Fruit fly (Drosophila melanogaster): ENCODE measurements around the gene alien.

The alien gene

DNA sequence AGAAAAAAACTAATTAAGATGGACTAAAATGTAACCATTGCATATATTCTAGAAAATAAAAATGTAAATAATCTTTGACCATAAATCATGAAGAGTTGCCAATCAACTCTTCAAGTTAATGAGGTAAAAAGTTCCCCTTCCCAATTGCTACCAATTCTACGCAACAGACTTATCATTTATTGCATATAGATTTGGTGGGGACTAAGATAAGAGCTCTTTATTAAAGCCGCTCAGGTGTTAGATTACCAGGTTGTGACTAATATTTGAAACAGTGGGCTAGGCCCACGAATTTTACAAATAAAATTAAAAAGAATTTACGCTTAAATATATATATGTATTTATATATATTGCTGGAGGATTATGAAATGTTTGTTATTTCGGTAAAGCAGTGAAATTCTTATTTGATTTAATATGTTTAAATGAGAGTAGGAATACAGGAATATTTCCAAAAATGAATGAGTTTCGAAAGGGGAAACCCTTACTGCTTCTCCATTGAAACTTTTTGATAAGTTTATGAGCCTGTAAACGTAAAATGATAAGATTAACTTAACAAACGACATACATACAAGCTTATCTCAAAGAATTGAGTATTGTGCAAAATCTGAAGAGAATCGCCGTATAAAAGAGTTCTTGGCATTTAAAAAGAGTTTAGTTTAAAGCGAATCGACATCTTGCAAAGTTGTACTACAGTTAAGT, 14.5 kb upstream of the alien start, which contains the start of gene CG13102:
CG13102 (plus strand) TSS at position 646 of the 696 bp plus-strand sequence.
- no peak for TF ChIP-seq topi (GFP tag; optimal IDR thresholded peaks at IDR 0.05)
- peak; percentile 49 for TF ChIP-seq Eip93F (GFP tag; optimal IDR thresholded peaks at IDR 0.05)
- TF ChIP-seq vri (GFP tag; optimal IDR thresholded peaks at IDR 0.05) = peak; percentile 60

- no peak for TF ChIP-seq fd59A (GFP tag; optimal IDR thresholded peaks at IDR 0.05)
- peak; percentile 70 for TF ChIP-seq vri (GFP tag; optimal IDR thresholded peaks at IDR 0.05)
Observed at dm6 chr2L:9010267-9010666, 13.1 kb upstream of the alien start, which contains the start of gene CG9568. Gene CG9568, plus strand, starts transcription at chr2L:9010583.

dm6 chr2L:8998237-8998636, 1.1 kb upstream of the alien start, which contains the start of gene Try29F:
Gene Try29F, plus strand, starts transcription at chr2L:8998537.
- TF ChIP-seq net (GFP tag; optimal IDR thresholded peaks at IDR 0.05) = no peak
- no peak for TF ChIP-seq CG6276 (GFP tag; optimal IDR thresholded peaks at IDR 0.05)
- no peak for TF ChIP-seq vri (GFP tag; optimal IDR thresholded peaks at IDR 0.05)
- no peak for TF ChIP-seq topi (GFP tag; optimal IDR thresholded peaks at IDR 0.05)
- TF ChIP-seq CG6163 (GFP tag; IDR thresholded peaks at IDR 0.05) = no peak
- no peak for TF ChIP-seq achi (GFP tag; optimal IDR thresholded peaks at IDR 0.05)
- no peak for TF ChIP-seq OdsH (GFP tag; optimal IDR thresholded peaks at IDR 0.05)

- no peak for TF ChIP-seq Ets21C (GFP tag; optimal IDR thresholded peaks at IDR 0.05)
- no peak for TF ChIP-seq CG7368 (GFP tag; optimal IDR thresholded peaks at IDR 0.05)
- TF ChIP-seq CG6808 (GFP tag; optimal IDR thresholded peaks at IDR 0.05) = no peak
- no peak for TF ChIP-seq ss (GFP tag; optimal IDR thresholded peaks at IDR 0.05)
- TF ChIP-seq CG16779 (tag; optimal IDR thresholded peaks at IDR 0.05) = no peak
- TF ChIP-seq CG10631 (GFP tag; optimal IDR thresholded peaks at IDR 0.05) = no peak
- no peak for TF ChIP-seq CG6163 (GFP tag; IDR thresholded peaks at IDR 0.05)
- no peak for TF ChIP-seq net (GFP tag; optimal IDR thresholded peaks at IDR 0.05)
- TF ChIP-seq lz (GFP tag; optimal IDR thresholded peaks at IDR 0.05) = no peak
- TF ChIP-seq Blimp-1 (GFP tag; optimal IDR thresholded peaks at IDR 0.05) = no peak
- no peak for TF ChIP-seq dac (GFP tag; optimal IDR thresholded peaks at IDR 0.05)
Observed at dm6 chr2L:8993650-8994441, 3.3 kb downstream of the alien start, which contains the start of gene CG17906. Gene CG17906, plus strand, starts transcription at chr2L:8994391.

DNA sequence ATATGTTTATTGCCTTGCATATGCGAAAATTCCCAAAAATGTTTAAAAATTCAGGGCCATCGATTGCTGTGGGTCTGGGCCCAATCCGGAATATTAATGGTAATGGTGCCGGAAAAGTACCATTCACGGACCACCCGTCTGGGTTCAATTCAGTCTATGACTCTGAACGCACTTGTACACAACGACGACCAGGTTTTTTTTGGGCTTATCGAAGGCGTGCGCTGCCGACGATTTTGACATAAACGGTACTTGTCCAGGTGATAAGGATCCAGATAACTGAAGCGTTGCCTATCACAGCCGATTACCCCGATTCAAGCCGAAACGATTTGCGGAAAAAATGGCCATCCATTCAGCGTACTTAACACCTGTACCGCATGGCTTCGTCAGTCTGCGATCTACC, 5.6 kb downstream of the alien start, which contains the start of gene CG9555:
CG9555 (plus strand) TSS at position 153 of the 400 bp plus-strand sequence.
- peak; percentile 41 for TF ChIP-seq vri (GFP tag; optimal IDR thresholded peaks at IDR 0.05)
- no peak for TF ChIP-seq CG11902 (GFP tag; optimal IDR thresholded peaks at IDR 0.05)

DNA sequence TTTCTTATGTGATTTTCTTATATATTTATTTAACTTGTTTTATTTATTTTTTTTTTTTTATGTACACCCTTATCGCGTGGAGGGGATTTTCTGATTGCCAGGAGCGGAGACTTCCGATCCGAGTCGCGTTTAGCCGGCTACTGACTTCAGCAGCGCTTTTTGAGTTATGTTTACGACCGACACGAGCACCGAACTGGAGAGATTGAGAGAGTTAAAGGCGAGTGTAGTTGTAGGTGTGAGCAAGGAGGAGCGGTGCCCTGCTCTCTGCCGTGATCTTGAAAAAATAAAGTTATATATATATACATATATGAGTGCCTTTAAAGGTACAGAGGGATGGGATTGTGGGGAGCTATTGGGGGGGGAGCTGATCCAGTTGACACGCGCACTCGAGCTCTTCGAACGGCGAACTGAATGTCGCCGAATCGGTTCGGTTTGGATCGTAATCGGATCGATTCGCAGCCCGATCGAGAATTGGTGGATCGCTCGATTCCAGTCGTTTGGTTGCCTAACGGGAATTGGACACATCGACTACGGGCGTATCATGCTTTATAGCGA, 8.1 kb downstream of the alien start, which contains the start of gene rost:
rost (minus strand) TSS at position 503 of the 555 bp plus-strand sequence.
- no peak for TF ChIP-seq CG10631 (GFP tag; optimal IDR thresholded peaks at IDR 0.05)
- TF ChIP-seq CG9139 (GFP tag; optimal IDR thresholded peaks at IDR 0.05) = peak; percentile 27
- no peak for TF ChIP-seq eg (GFP tag; IDR thresholded peaks at IDR 0.05)
- no peak for TF ChIP-seq salr (GFP tag; optimal IDR thresholded peaks at IDR 0.05)
- no peak for TF ChIP-seq CG6163 (GFP tag; IDR thresholded peaks at IDR 0.05)
- TF ChIP-seq CG1621 (tag; optimal IDR thresholded peaks at IDR 0.05) = peak; percentile 45
- no peak for TF ChIP-seq dac (GFP tag; optimal IDR thresholded peaks at IDR 0.05)
- TF ChIP-seq Sox14 (GFP tag; optimal IDR thresholded peaks at IDR 0.05) = no peak
- TF ChIP-seq Hr39 (GFP tag; optimal IDR thresholded peaks at IDR 0.05) = no peak
- TF ChIP-seq vri (GFP tag; optimal IDR thresholded peaks at IDR 0.05) = peak; percentile 77
- TF ChIP-seq Ets96B (tag; optimal IDR thresholded peaks at IDR 0.05) = no peak
- peak; percentile 26 for TF ChIP-seq topi (GFP tag; optimal IDR thresholded peaks at IDR 0.05)
- no peak for TF ChIP-seq Met (GFP tag; optimal IDR thresholded peaks at IDR 0.05)
- TF ChIP-seq CG3032 (tag; optimal IDR thresholded peaks at IDR 0.05) = no peak
- no peak for TF ChIP-seq Smox (GFP tag; optimal IDR thresholded peaks at IDR 0.05)
- TF ChIP-seq CG4318 (GFP tag; optimal IDR thresholded peaks at IDR 0.05) = no peak
- TF ChIP-seq Lpt (GFP tag; optimal IDR thresholded peaks at IDR 0.05) = peak; percentile 46
- no peak for TF ChIP-seq Sox15 (GFP tag; optimal IDR thresholded peaks at IDR 0.05)
- no peak for TF ChIP-seq net (GFP tag; optimal IDR thresholded peaks at IDR 0.05)
- TF ChIP-seq CG34406 (GFP tag; optimal IDR thresholded peaks at IDR 0.05) = no peak
- TF ChIP-seq pdm3 (GFP tag; optimal IDR thresholded peaks at IDR 0.05) = no peak
- TF ChIP-seq Hr38 (GFP tag; optimal IDR thresholded peaks at IDR 0.05) = no peak
- TF ChIP-seq CG8119 (GFP tag; IDR thresholded peaks at IDR 0.05) = no peak
- TF ChIP-seq CG8319 (GFP tag; optimal IDR thresholded peaks at IDR 0.05) = no peak
